Worm (Caenorhabditis elegans): ENCODE measurements around the gene Y116A8C.3.

DNA sequence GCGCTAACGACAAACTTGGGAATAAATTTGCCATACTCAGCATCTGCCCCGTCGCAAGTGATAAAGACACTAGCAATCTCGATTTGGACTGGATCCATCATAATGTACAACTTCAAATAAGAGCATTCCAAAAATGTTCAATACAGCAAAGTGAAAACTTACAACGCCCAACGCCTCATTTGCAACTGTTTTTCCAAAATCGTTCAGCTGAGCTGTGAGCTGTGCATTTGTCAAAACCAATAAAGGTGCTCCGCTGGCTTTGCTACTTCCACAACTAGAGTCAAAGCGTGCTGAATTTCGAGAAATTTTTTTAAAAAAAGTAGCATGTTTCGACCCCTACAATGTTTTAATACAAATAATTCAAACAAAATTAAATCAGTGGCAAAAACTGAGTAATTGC is 15.2 kb downstream of the Y116A8C.3 start, which contains the start of gene Y116A8C.49:
- no peak for TF ChIP-seq dao-5 (tag; optimal IDR thresholded peaks at IDR 0.05)
- no peak for TF ChIP-seq him-1 (tag; optimal IDR thresholded peaks at IDR 0.05)

Data from whole organism, L4/young adult.